Fruit fly (Drosophila melanogaster) whole organism, pupa: ENCODE measurements around the gene CG17930.

Experiments used
- CG13204 ChIP-seq: fragments of 200-800 bp; sonication (Bioruptor generic); optimal IDR thresholded peaks from 2 replicates; lab custom pipeline; 2018; ENCODE audit warnings: missing biosample characterization, mild to moderate bottlenecking, missing genetic modification characterization, moderate library complexity
- CG9948 ChIP-seq: fragments of 200-800 bp; sonication (Bioruptor generic); optimal IDR thresholded peaks from 2 replicates; lab custom pipeline; 2018; ENCODE audit warnings: missing biosample characterization, mild to moderate bottlenecking, missing genetic modification characterization, moderate library complexity
- EcR ChIP-seq: fragments of 200-800 bp; sonication (Bioruptor generic); optimal IDR thresholded peaks from 3 replicates; lab custom pipeline; 2019; ENCODE audit warnings: missing biosample characterization, missing genetic modification characterization, mild to moderate bottlenecking, moderate library complexity, missing genetic modification reagents
- Pif1A ChIP-seq: fragments of 200-800 bp; sonication (Bioruptor generic); optimal IDR thresholded peaks from 3 replicates; lab custom pipeline; 2016; ENCODE audit warnings: missing biosample characterization, missing genetic modification characterization

DNA sequence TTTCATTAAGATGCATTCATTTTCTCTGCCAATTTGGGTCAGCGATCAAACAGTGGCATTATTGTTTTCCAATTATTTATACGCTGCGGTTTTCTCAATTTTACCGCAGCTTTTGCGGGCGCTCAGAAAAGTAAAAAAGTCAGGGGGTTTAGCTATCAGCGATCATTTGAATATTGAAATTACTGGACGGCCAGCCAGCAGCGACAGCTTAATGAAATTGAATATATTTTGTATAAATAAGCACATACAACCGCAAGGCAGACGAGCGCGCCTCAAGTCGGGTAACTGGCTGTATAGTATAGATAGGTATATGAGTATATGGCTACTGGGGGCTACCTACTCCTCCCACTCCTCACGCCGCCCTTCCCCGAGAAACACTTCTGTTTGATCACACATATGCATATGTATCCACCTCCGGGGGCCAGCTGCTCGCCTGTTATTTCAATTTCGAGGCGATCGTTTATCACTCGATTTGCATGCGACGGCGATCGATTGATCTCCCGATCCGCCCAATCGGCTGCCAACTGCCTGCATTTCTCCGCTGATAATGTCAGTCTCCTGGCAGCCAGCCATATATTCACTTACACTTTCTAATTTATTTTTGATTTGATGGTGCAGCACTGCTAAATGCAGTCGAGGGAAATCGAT is 28.7 kb downstream of the CG17930 start:
- TF ChIP-seq CG9948 (tag; lab: Kevin White, UChicago), result no peak
- TF ChIP-seq Pif1A, result no peak
- no peak for TF ChIP-seq EcR
- TF ChIP-seq CG13204 (GFP tag; lab: Kevin White, UChicago), result no peak
